Worm (Caenorhabditis elegans) whole organism, L1 larva: ENCODE measurements around the gene K06A4.2.

Source experiments
- C04F5.9 ChIP-seq: sonication (generic microtip); optimal IDR thresholded peaks from 2 replicates; lab custom pipeline; 2016; ENCODE audit warnings: missing genetic modification characterization, missing compliant biosample characterization
- C16A3.4 ChIP-seq: fragments of 150-350 bp; optimal IDR thresholded peaks from 2 replicates; lab custom pipeline; 2014; ENCODE audit warnings: missing biosample characterization, missing genetic modification characterization
- C34B4.2 ChIP-seq: sonication (generic microtip); optimal IDR thresholded peaks from 2 replicates; lab custom pipeline; 2017; ENCODE audit warnings: mild to moderate bottlenecking, missing genetic modification characterization, missing compliant biosample characterization
- F16B12.6 ChIP-seq: fragments of 150-350 bp; optimal IDR thresholded peaks from 2 replicates; lab custom pipeline; 2014; ENCODE audit warnings: missing biosample characterization, missing genetic modification characterization
- blmp-1 ChIP-seq: fragments of 150-350 bp; optimal IDR thresholded peaks from 2 replicates; lab custom pipeline; 2014; ENCODE audit warnings: missing biosample characterization, missing genetic modification characterization
- ceh-88 ChIP-seq: fragments of 200-800 bp; sonication (Bioruptor generic); IDR thresholded peaks from 2 replicates; pipeline ENCODE4 v1.3.6; 2022; ENCODE audit warnings: missing genetic modification characterization, missing compliant biosample characterization
- ceh-90 ChIP-seq: sonication (generic microtip); optimal IDR thresholded peaks from 2 replicates; lab custom pipeline; 2016; ENCODE audit warnings: missing genetic modification characterization, missing compliant biosample characterization
- dpl-1 ChIP-seq, 3 experiments: fragments of 150-350 bp in 2 of 3; sonication (generic microtip) in 1 of 3; optimal IDR thresholded peaks; 2 replicates each; lab custom pipeline; 2014 to 2017; ENCODE audit warnings: missing biosample characterization in 3 of 3, missing genetic modification characterization in 3 of 3, missing genetic modification reagents in 3 of 3
- efl-1 ChIP-seq, 4 experiments: fragments of 150-350 bp; optimal IDR thresholded peaks in 3 of 4; peaks in 1 of 4; 1 replicate in 1 of 4; 2 replicates in 3 of 4; lab custom pipeline; 2014; ENCODE audit warnings: missing biosample characterization in 2 of 4, missing genetic modification characterization in 2 of 4, missing genetic modification reagents in 2 of 4
- egl-27 ChIP-seq, 2 experiments: fragments of 150-350 bp in 1 of 2; sonication (generic microtip); optimal IDR thresholded peaks; 3 replicates each; lab custom pipeline; 2017 to 2018; ENCODE audit warnings: missing biosample characterization in 2 of 2, missing genetic modification characterization in 2 of 2, missing genetic modification reagents in 2 of 2
- elt-2 ChIP-seq: sonication (generic microtip); optimal IDR thresholded peaks from 2 replicates; lab custom pipeline; 2016; ENCODE audit warnings: missing genetic modification characterization, mild to moderate bottlenecking, inconsistent platforms, missing compliant biosample characterization, missing genetic modification reagents
- elt-3 ChIP-seq, 6 experiments: fragments of 150-350 bp in 1 of 6; sonication (generic microtip); optimal IDR thresholded peaks; 2 replicates each; lab custom pipeline; 2017 to 2018; ENCODE audit warnings: missing biosample characterization in 6 of 6, missing genetic modification characterization in 6 of 6, inconsistent platforms in 1 of 6
- fkh-8 ChIP-seq: sonication (generic microtip); optimal IDR thresholded peaks from 2 replicates; lab custom pipeline; 2016; ENCODE audit warnings: mild to moderate bottlenecking, missing genetic modification characterization, missing compliant biosample characterization
- fos-1 ChIP-seq: fragments of 150-350 bp; optimal IDR thresholded peaks from 2 replicates; lab custom pipeline; 2014; ENCODE audit warnings: missing biosample characterization, missing genetic modification characterization
- hlh-4 ChIP-seq: sonication (generic microtip); optimal IDR thresholded peaks from 2 replicates; lab custom pipeline; 2016; ENCODE audit warnings: mild to moderate bottlenecking, missing genetic modification characterization, missing compliant biosample characterization
- irx-1 ChIP-seq: sonication (generic microtip); optimal IDR thresholded peaks from 2 replicates; lab custom pipeline; 2016; ENCODE audit warnings: missing genetic modification characterization, missing compliant biosample characterization
- jun-1 ChIP-seq: fragments of 150-350 bp; optimal IDR thresholded peaks from 2 replicates; lab custom pipeline; 2014; ENCODE audit warnings: missing biosample characterization, missing genetic modification reagents, missing genetic modification characterization
- lin-14 ChIP-seq: fragments of 200-800 bp; sonication (Bioruptor generic); optimal IDR thresholded peaks from 2 replicates; lab custom pipeline; 2018; ENCODE audit warnings: mild to moderate bottlenecking, missing genetic modification characterization, moderate library complexity, missing compliant biosample characterization
- lin-35 ChIP-seq, 2 experiments: fragments of 150-350 bp; optimal IDR thresholded peaks; 2 replicates each; lab custom pipeline; 2014; ENCODE audit warnings: missing biosample characterization in 2 of 2, missing genetic modification characterization in 2 of 2, missing genetic modification reagents in 2 of 2
- lin-39 ChIP-seq: fragments of 150-350 bp; optimal IDR thresholded peaks from 2 replicates; lab custom pipeline; 2014; ENCODE audit warnings: missing biosample characterization, missing genetic modification reagents, missing genetic modification characterization
- mdl-1 ChIP-seq, 2 experiments: fragments of 150-350 bp; optimal IDR thresholded peaks; 2 replicates each; lab custom pipeline; 2014 to 2017; ENCODE audit warnings: missing biosample characterization in 2 of 2, missing genetic modification characterization in 2 of 2, inconsistent platforms in 1 of 2
- mep-1 ChIP-seq: fragments of 150-350 bp; optimal IDR thresholded peaks from 2 replicates; lab custom pipeline; 2014; ENCODE audit warnings: missing biosample characterization, missing genetic modification characterization
- nhr-47 ChIP-seq: sonication (generic microtip); optimal IDR thresholded peaks from 2 replicates; lab custom pipeline; 2016; ENCODE audit warnings: mild to moderate bottlenecking, missing genetic modification characterization, moderate library complexity, missing compliant biosample characterization
- nhr-76 ChIP-seq: sonication (generic microtip); optimal IDR thresholded peaks from 2 replicates; lab custom pipeline; 2017; ENCODE audit warnings: missing biosample characterization, missing genetic modification characterization
- nhr-85 ChIP-seq: sonication (generic microtip); peaks from one replicate; lab custom pipeline; 2016; ENCODE audit warnings: missing genetic modification characterization, inconsistent platforms, missing compliant biosample characterization
- nhr-90 ChIP-seq: sonication (generic microtip); optimal IDR thresholded peaks from 2 replicates; lab custom pipeline; 2016; ENCODE audit warnings: mild to moderate bottlenecking, missing genetic modification characterization, missing compliant biosample characterization; ENCODE audit not compliant: poor library complexity
- pag-3 ChIP-seq: sonication (generic microtip); optimal IDR thresholded peaks from 2 replicates; lab custom pipeline; 2017; ENCODE audit warnings: missing genetic modification characterization, mild to moderate bottlenecking, missing compliant biosample characterization, antibody characterized with exemption, borderline replicate concordance; ENCODE audit not compliant: insufficient read depth
- pqm-1 ChIP-seq: sonication (generic microtip); optimal IDR thresholded peaks from 3 replicates; lab custom pipeline; 2017; ENCODE audit warnings: missing biosample characterization, missing genetic modification characterization
- skn-1 ChIP-seq: fragments of 150-350 bp; optimal IDR thresholded peaks from 2 replicates; lab custom pipeline; 2014; ENCODE audit warnings: missing biosample characterization, missing genetic modification characterization
- snpc-4 ChIP-seq: fragments of 150-350 bp; optimal IDR thresholded peaks from 2 replicates; lab custom pipeline; 2014; ENCODE audit warnings: missing biosample characterization, missing genetic modification characterization
- sup-37 ChIP-seq: fragments of 200-800 bp; sonication (Bioruptor generic); optimal IDR thresholded peaks from 2 replicates; lab custom pipeline; 2018; ENCODE audit warnings: mild to moderate bottlenecking, missing genetic modification characterization, missing compliant biosample characterization
- swsn-7 ChIP-seq: sonication (generic microtip); optimal IDR thresholded peaks from 2 replicates; lab custom pipeline; 2016; ENCODE audit warnings: missing genetic modification characterization, missing compliant biosample characterization
- tbx-2 ChIP-seq: sonication (generic microtip); optimal IDR thresholded peaks from 2 replicates; lab custom pipeline; 2016; ENCODE audit warnings: missing genetic modification characterization, missing compliant biosample characterization
- tlp-1 ChIP-seq: fragments of 150-350 bp; optimal IDR thresholded peaks from 2 replicates; lab custom pipeline; 2014; ENCODE audit warnings: missing biosample characterization, missing genetic modification characterization
- unc-30 ChIP-seq: sonication (generic microtip); optimal IDR thresholded peaks from 2 replicates; lab custom pipeline; 2017; ENCODE audit warnings: missing biosample characterization, missing genetic modification characterization
- unc-98 ChIP-seq: fragments of 200-800 bp; sonication (Bioruptor generic); IDR thresholded peaks from 2 replicates; pipeline ENCODE4 v1.3.6; 2022; ENCODE audit warnings: missing genetic modification characterization, missing compliant biosample characterization
- vab-15 ChIP-seq: sonication (generic microtip); optimal IDR thresholded peaks from 2 replicates; lab custom pipeline; 2017; ENCODE audit warnings: missing genotype, mild to moderate bottlenecking, missing genetic modification characterization, missing compliant biosample characterization
- zag-1 ChIP-seq: fragments of 150-350 bp; optimal IDR thresholded peaks from 2 replicates; lab custom pipeline; 2014; ENCODE audit warnings: missing biosample characterization, missing genetic modification characterization
- zip-4 ChIP-seq: fragments of 200-800 bp; sonication (Bioruptor generic); optimal IDR thresholded peaks from 2 replicates; lab custom pipeline; 2018; ENCODE audit warnings: mild to moderate bottlenecking, missing genetic modification characterization, moderate library complexity, missing compliant biosample characterization
- ztf-11 ChIP-seq, 2 experiments: sonication (generic microtip); optimal IDR thresholded peaks; 2 replicates each; lab custom pipeline; 2016 to 2017; ENCODE audit warnings: missing genetic modification characterization in 2 of 2, missing biosample characterization in 1 of 2, missing compliant biosample characterization in 1 of 2
- ztf-4 ChIP-seq: fragments of 150-350 bp; optimal IDR thresholded peaks from 2 replicates; lab custom pipeline; 2014; ENCODE audit warnings: missing biosample characterization, missing genetic modification characterization

Gene K06A4.2

ce11 chrV:9516280-9516679, 32.3 kb downstream of the K06A4.2 start (continued):
- TF ChIP-seq nhr-47 (tag; lab: Kevin White, UChicago) (peak; percentile 69), pag-3 (tag; lab: Kevin White, UChicago) (no peak), zip-4 (GFP tag; lab: Kevin White, UChicago) (no peak), snpc-4 (tag; lab: Kevin White, UChicago) (no peak), lin-39 (tag; lab: Kevin White, UChicago) (no peak), ceh-88 (GFP tag; lab: Robert Waterston, UW) (0 out of 2 replicates have a peak, but pooled peaks have one; percentile 35), pqm-1 (tag; lab: Kevin White, UChicago) (no peak), nhr-85 (peak; percentile 97), C04F5.9 (no peak), C34B4.2 (tag; lab: Kevin White, UChicago) (no peak), nhr-90 (tag; lab: Kevin White, UChicago) (peak; percentile 87), zag-1 (tag; lab: Kevin White, UChicago) (no peak), elt-2 (tag; lab: Kevin White, UChicago) (peak; percentile 78), tbx-2 (peak; percentile 78), swsn-7 (no peak), skn-1 (tag; lab: Kevin White, UChicago) (no peak), ceh-90 (tag; lab: Kevin White, UChicago) (no peak), egl-27 (tag; optimal IDR thresholded peaks at IDR 0.05; lab: Kevin White, UChicago) (no peak), ztf-11 (tag; optimal IDR thresholded peaks at IDR 0.05; lab: Kevin White, UChicago) (no peak), mep-1 (tag; lab: Kevin White, UChicago) (peak; percentile 56), unc-98 (GFP tag; lab: Robert Waterston, UW) (no peak), nhr-76 (no peak), unc-30 (tag; lab: Kevin White, UChicago) (no peak), fos-1 (tag; lab: Kevin White, UChicago) (no peak), lin-35 (GFP tag; optimal IDR thresholded peaks at IDR 0.05; lab: Kevin White, UChicago) (peak in 1 of 2 experiments; percentile 86), tlp-1 (tag; lab: Kevin White, UChicago) (no peak), mdl-1 (tag; optimal IDR thresholded peaks at IDR 0.05; lab: Kevin White, UChicago) (peak in 1 of 2 experiments; percentile 85), fkh-8 (tag; lab: Kevin White, UChicago) (no peak), vab-15 (tag; lab: Kevin White, UChicago) (peak; percentile 23), sup-37 (no peak), jun-1 (tag; lab: Kevin White, UChicago) (no peak)

ce11 chrV:9518832-9519231, 34.8 kb downstream of the K06A4.2 start, which contains the start of gene C50F4.8:
C50F4.8 (minus strand) TSS chrV:9518859.
- TF ChIP-seq elt-3 (tag; optimal IDR thresholded peaks at IDR 0.05; lab: Kevin White, UChicago) = peak in 1 of 6 experiments; percentile 49
- TF ChIP-seq nhr-85 = peak; percentile 67
- TF ChIP-seq blmp-1 (tag; lab: Kevin White, UChicago) = peak; percentile 89
- TF ChIP-seq ztf-4 (tag; lab: Kevin White, UChicago) = no peak
- peak; percentile 2 for TF ChIP-seq lin-14 (GFP tag; lab: Kevin White, UChicago)

ce11 chrV:9521697-9522096, 37.7 kb downstream of the K06A4.2 start:
- TF ChIP-seq efl-1 (optimal IDR thresholded peaks at IDR 0.05; lab: Kevin White, UChicago) = no peak
- peak in 1 of 2 experiments; percentile 52 for TF ChIP-seq efl-1 (GFP tag; optimal IDR thresholded peaks at IDR 0.05 in 1 of 2; lab: Kevin White, UChicago)
- no peak for TF ChIP-seq mdl-1 (tag; optimal IDR thresholded peaks at IDR 0.05; lab: Kevin White, UChicago)

- TF ChIP-seq nhr-76 (no peak), blmp-1 (tag; lab: Kevin White, UChicago) (no peak), C16A3.4 (tag; lab: Kevin White, UChicago) (no peak), swsn-7 (no peak), efl-1 (optimal IDR thresholded peaks at IDR 0.05; lab: Kevin White, UChicago) (no peak), efl-1 (GFP tag; optimal IDR thresholded peaks at IDR 0.05 in 1 of 2; lab: Kevin White, UChicago) (no peak), ceh-90 (tag; lab: Kevin White, UChicago) (no peak), irx-1 (no peak), ztf-4 (tag; lab: Kevin White, UChicago) (no peak), hlh-4 (tag; lab: Kevin White, UChicago) (no peak), unc-98 (GFP tag; lab: Robert Waterston, UW) (no peak), ceh-88 (GFP tag; lab: Robert Waterston, UW) (no peak), dpl-1 (GFP tag; optimal IDR thresholded peaks at IDR 0.05; lab: Kevin White, UChicago) (no peak), F16B12.6 (tag; lab: Kevin White, UChicago) (no peak)
These were observed 40.1 kb downstream of the K06A4.2 start, which contains the start of gene C50F4.9 for ce11 chrV:9524099-9524498. C50F4.9 (minus strand) TSS chrV:9524199.
